Fruit fly (Drosophila melanogaster) whole organism, embryonic: ENCODE data around the gene CG13690.

Experiments used
- Atf-2 ChIP-seq: fragments of 200-800 bp; sonication (Bioruptor generic); optimal IDR thresholded peaks from 2 replicates; lab custom pipeline; 2016; ENCODE audit warnings: missing biosample characterization, missing genetic modification characterization
- Blimp-1 ChIP-seq: fragments of 200-800 bp; sonication (Bioruptor generic); optimal IDR thresholded peaks from 3 replicates; lab custom pipeline; 2018; ENCODE audit warnings: missing biosample characterization, missing genetic modification characterization, mild to moderate bottlenecking, moderate library complexity, missing genetic modification reagents
- CG10267 ChIP-seq: fragments of 200-800 bp; sonication (Bioruptor generic); optimal IDR thresholded peaks from 2 replicates; lab custom pipeline; 2018; ENCODE audit warnings: missing biosample characterization, mild to moderate bottlenecking, missing genetic modification characterization, moderate library complexity
- CG10431 ChIP-seq: fragments of 200-800 bp; sonication (Bioruptor generic); optimal IDR thresholded peaks from 3 replicates; lab custom pipeline; 2018; ENCODE audit warnings: missing biosample characterization, mild to moderate bottlenecking, missing genetic modification characterization
- CG10959 ChIP-seq: fragments of 200-800 bp; sonication (Bioruptor generic); IDR thresholded peaks from 2 replicates; pipeline ENCODE4 v1.3.6; 2022; ENCODE audit warnings: missing biosample characterization, missing genetic modification characterization
- CG11093 ChIP-seq: fragments of 200-800 bp; sonication (Bioruptor generic); IDR thresholded peaks from 3 replicates; pipeline ENCODE4 v1.3.6; 2022; ENCODE audit warnings: missing biosample characterization, missing genetic modification characterization
- CG12104 ChIP-seq: fragments of 200-800 bp; sonication (Bioruptor generic); optimal IDR thresholded peaks from 3 replicates; lab custom pipeline; 2016; ENCODE audit warnings: missing biosample characterization, missing genetic modification characterization
- CG1233 ChIP-seq: fragments of 200-800 bp; sonication (Bioruptor generic); optimal IDR thresholded peaks from 4 replicates; lab custom pipeline; 2018; ENCODE audit warnings: missing biosample characterization, mild to moderate bottlenecking, missing genetic modification characterization
- CG13424 ChIP-seq: fragments of 200-800 bp; sonication (Bioruptor generic); optimal IDR thresholded peaks from 2 replicates; lab custom pipeline; 2019; ENCODE audit warnings: missing biosample characterization, mild to moderate bottlenecking, missing genetic modification characterization, moderate library complexity
- CG14710 ChIP-seq: fragments of 200-800 bp; sonication (Bioruptor generic); optimal IDR thresholded peaks from 3 replicates; lab custom pipeline; 2019; ENCODE audit warnings: missing biosample characterization, mild to moderate bottlenecking, missing genetic modification characterization, moderate library complexity
- CG15073 ChIP-seq: fragments of 200-800 bp; sonication (Bioruptor generic); optimal IDR thresholded peaks from 2 replicates; lab custom pipeline; 2016; ENCODE audit warnings: missing biosample characterization, missing genetic modification characterization
- CG17912 ChIP-seq: fragments of 200-800 bp; sonication (Bioruptor generic); optimal IDR thresholded peaks from 2 replicates; lab custom pipeline; 2018; ENCODE audit warnings: missing biosample characterization, mild to moderate bottlenecking, missing genetic modification characterization
- CG2202 ChIP-seq: fragments of 200-800 bp; sonication (Bioruptor generic); optimal IDR thresholded peaks from 2 replicates; lab custom pipeline; 2018; ENCODE audit warnings: missing biosample characterization, mild to moderate bottlenecking, missing genetic modification characterization
- CG32767 ChIP-seq: fragments of 200-800 bp; sonication (Bioruptor generic); IDR thresholded peaks from 2 replicates; pipeline ENCODE4 v1.3.6; 2022; ENCODE audit warnings: missing biosample characterization, missing genetic modification characterization
- CG3995 ChIP-seq: fragments of 200-800 bp; sonication (Bioruptor generic); optimal IDR thresholded peaks from 3 replicates; lab custom pipeline; 2016; ENCODE audit warnings: missing biosample characterization, missing genetic modification characterization
- CG5245 ChIP-seq: fragments of 200-800 bp; sonication (Bioruptor generic); optimal IDR thresholded peaks from 3 replicates; lab custom pipeline; 2016; ENCODE audit warnings: missing biosample characterization, missing genetic modification characterization
- CG6272 ChIP-seq: fragments of 200-800 bp; sonication (Bioruptor generic); IDR thresholded peaks from 2 replicates; pipeline ENCODE4 v1.3.6; 2022; ENCODE audit warnings: missing biosample characterization, missing genetic modification characterization
- CG6765 ChIP-seq: fragments of 200-800 bp; sonication (Bioruptor generic); optimal IDR thresholded peaks from 3 replicates; lab custom pipeline; 2017; ENCODE audit warnings: missing biosample characterization, mild to moderate bottlenecking, missing genetic modification characterization
- CG7271 ChIP-seq: fragments of 200-800 bp; sonication (Bioruptor generic); optimal IDR thresholded peaks from 2 replicates; lab custom pipeline; 2018; ENCODE audit warnings: missing biosample characterization, mild to moderate bottlenecking, missing genetic modification characterization, moderate library complexity
- CG7928 ChIP-seq: fragments of 200-800 bp; sonication (Bioruptor generic); optimal IDR thresholded peaks from 2 replicates; lab custom pipeline; 2017; ENCODE audit warnings: missing biosample characterization, mild to moderate bottlenecking, missing genetic modification characterization
- CG9727 ChIP-seq: fragments of 200-800 bp; sonication (Bioruptor generic); optimal IDR thresholded peaks from 3 replicates; lab custom pipeline; 2017; ENCODE audit warnings: missing biosample characterization, mild to moderate bottlenecking, missing genetic modification characterization
- CkIIα-i1 ChIP-seq: fragments of 200-800 bp; sonication (Bioruptor generic); IDR thresholded peaks from 2 replicates; pipeline ENCODE4 v1.3.6; 2022; ENCODE audit warnings: missing biosample characterization, missing genetic modification characterization
- Dek ChIP-seq: fragments of 200-800 bp; sonication (Bioruptor generic); optimal IDR thresholded peaks from 3 replicates; lab custom pipeline; 2019; ENCODE audit warnings: missing biosample characterization, mild to moderate bottlenecking, missing genetic modification characterization, moderate library complexity
- Dfd ChIP-seq, 2 experiments: fragments of >200 bp; optimal IDR thresholded peaks; 2 replicates each; lab custom pipeline; 2017; ENCODE audit warnings: missing biosample characterization in 2 of 2, missing genetic modification characterization in 2 of 2
- Elba2 ChIP-seq: fragments of 200-800 bp; sonication (Bioruptor generic); optimal IDR thresholded peaks from 3 replicates; lab custom pipeline; 2016; ENCODE audit warnings: missing biosample characterization, missing genetic modification characterization
- Gug ChIP-seq: fragments of 200-800 bp; sonication (Bioruptor generic); IDR thresholded peaks from 4 replicates; pipeline ENCODE4 v1.3.6; 2022; ENCODE audit warnings: missing biosample characterization, missing genetic modification characterization
- Hr51 ChIP-seq, 2 experiments: fragments of 200-800 bp; sonication (Bioruptor generic); optimal IDR thresholded peaks; 2 replicates in 1 of 2; 3 replicates in 1 of 2; lab custom pipeline; 2016 to 2018; ENCODE audit warnings: missing biosample characterization in 2 of 2, missing genetic modification characterization in 2 of 2, mild to moderate bottlenecking in 1 of 2, moderate library complexity in 1 of 2
- Lhr ChIP-seq: fragments of 200-800 bp; sonication (Bioruptor generic); optimal IDR thresholded peaks from 3 replicates; lab custom pipeline; 2017; ENCODE audit warnings: mild to moderate bottlenecking, missing biosample characterization, missing genetic modification reagents, missing genetic modification characterization
- Lpt ChIP-seq: fragments of >200 bp; optimal IDR thresholded peaks from 2 replicates; lab custom pipeline; 2018; ENCODE audit warnings: missing biosample characterization, missing genetic modification characterization
- MTF-1 ChIP-seq: fragments of 200-800 bp; sonication (Bioruptor generic); optimal IDR thresholded peaks from 2 replicates; lab custom pipeline; 2018; ENCODE audit warnings: missing biosample characterization, mild to moderate bottlenecking, missing genetic modification characterization, borderline replicate concordance
- Myb ChIP-seq: fragments of 200-800 bp; sonication (Bioruptor generic); optimal IDR thresholded peaks from 2 replicates; lab custom pipeline; 2016; ENCODE audit warnings: missing biosample characterization, missing genetic modification characterization
- Usf ChIP-seq: fragments of 200-800 bp; sonication (Bioruptor generic); optimal IDR thresholded peaks from 2 replicates; lab custom pipeline; 2017; ENCODE audit warnings: missing genotype, missing biosample characterization, missing genetic modification characterization
- cwo ChIP-seq: fragments of 200-800 bp; sonication (Bioruptor generic); optimal IDR thresholded peaks from 3 replicates; lab custom pipeline; 2017; ENCODE audit warnings: missing biosample characterization, missing genetic modification characterization, mild to moderate bottlenecking, moderate library complexity, missing genetic modification reagents
- disco-r ChIP-seq: fragments of 200-800 bp; sonication (Bioruptor generic); optimal IDR thresholded peaks from 2 replicates; lab custom pipeline; 2016; ENCODE audit warnings: missing biosample characterization, missing genetic modification characterization
- dm ChIP-seq: fragments of 200-800 bp; sonication (Bioruptor generic); optimal IDR thresholded peaks from 3 replicates; lab custom pipeline; 2016; ENCODE audit warnings: missing biosample characterization, missing genetic modification characterization
- gro ChIP-seq: fragments of 200-800 bp; sonication (Bioruptor generic); optimal IDR thresholded peaks from 2 replicates; lab custom pipeline; 2016; ENCODE audit warnings: missing biosample characterization, missing genetic modification characterization
- insv ChIP-seq, 2 experiments: fragments of 200-800 bp; sonication (Bioruptor generic); optimal IDR thresholded peaks; 3 replicates each; lab custom pipeline; 2016 to 2018; ENCODE audit warnings: missing biosample characterization in 2 of 2, missing genetic modification characterization in 2 of 2
- jigr1 ChIP-seq: fragments of 200-800 bp; sonication (Bioruptor generic); IDR thresholded peaks from 3 replicates; pipeline ENCODE4 v1.3.6; 2022; ENCODE audit warnings: missing biosample characterization, missing genetic modification characterization
- jumu ChIP-seq: fragments of 200-800 bp; sonication (Bioruptor generic); optimal IDR thresholded peaks from 3 replicates; lab custom pipeline; 2016; ENCODE audit warnings: missing biosample characterization, missing genetic modification characterization
- lbe ChIP-seq: fragments of 200-800 bp; sonication (Bioruptor generic); optimal IDR thresholded peaks from 2 replicates; lab custom pipeline; 2016; ENCODE audit warnings: missing biosample characterization, mild to moderate bottlenecking, missing genetic modification characterization
- onecut ChIP-seq: fragments of 200-800 bp; sonication (Bioruptor generic); IDR thresholded peaks from 2 replicates; pipeline ENCODE4 v1.3.6; 2022; ENCODE audit warnings: missing biosample characterization, missing genetic modification characterization
- otp ChIP-seq: fragments of 200-800 bp; sonication (Bioruptor generic); IDR thresholded peaks from 3 replicates; pipeline ENCODE4, ENCODE4 v1.3.6; 2022; ENCODE audit warnings: missing biosample characterization, missing genetic modification characterization
- ranshi ChIP-seq: fragments of 200-800 bp; sonication (Bioruptor generic); IDR thresholded peaks from 2 replicates; pipeline ENCODE4 v1.3.6; 2022; ENCODE audit warnings: missing biosample characterization, missing genetic modification characterization
- slp2 ChIP-seq: fragments of 200-800 bp; sonication (Bioruptor generic); optimal IDR thresholded peaks from 2 replicates; lab custom pipeline; 2016; ENCODE audit warnings: missing biosample characterization, missing genetic modification characterization
- sob ChIP-seq: fragments of 200-800 bp; sonication (Bioruptor generic); IDR thresholded peaks from 2 replicates; pipeline ENCODE4 v1.3.6; 2022; ENCODE audit warnings: missing biosample characterization, missing genetic modification characterization
- ssp ChIP-seq: fragments of 200-800 bp; sonication (Bioruptor generic); IDR thresholded peaks from 2 replicates; pipeline ENCODE4 v1.3.6; 2022; ENCODE audit warnings: missing biosample characterization, missing genetic modification characterization
- stc ChIP-seq: fragments of 200-800 bp; sonication (Bioruptor generic); IDR thresholded peaks from 2 replicates; pipeline ENCODE4 v1.3.6; 2022; ENCODE audit warnings: missing biosample characterization, missing genetic modification characterization
- vfl ChIP-seq: fragments of 200-800 bp; sonication (Bioruptor generic); optimal IDR thresholded peaks from 2 replicates; lab custom pipeline; 2016; ENCODE audit warnings: missing biosample characterization, missing genetic modification characterization
- vnd ChIP-seq: fragments of 200-800 bp; sonication (Bioruptor generic); IDR thresholded peaks from 3 replicates; pipeline ENCODE4 v1.3.6; 2022; ENCODE audit warnings: missing biosample characterization, missing genetic modification characterization; ENCODE audit not compliant: partially characterized antibody
- wdn ChIP-seq: fragments of 200-800 bp; sonication (Bioruptor generic); IDR thresholded peaks from 2 replicates; pipeline ENCODE4 v1.3.6; 2022; ENCODE audit warnings: missing biosample characterization, missing genetic modification characterization

CG13690 gene

DNA sequence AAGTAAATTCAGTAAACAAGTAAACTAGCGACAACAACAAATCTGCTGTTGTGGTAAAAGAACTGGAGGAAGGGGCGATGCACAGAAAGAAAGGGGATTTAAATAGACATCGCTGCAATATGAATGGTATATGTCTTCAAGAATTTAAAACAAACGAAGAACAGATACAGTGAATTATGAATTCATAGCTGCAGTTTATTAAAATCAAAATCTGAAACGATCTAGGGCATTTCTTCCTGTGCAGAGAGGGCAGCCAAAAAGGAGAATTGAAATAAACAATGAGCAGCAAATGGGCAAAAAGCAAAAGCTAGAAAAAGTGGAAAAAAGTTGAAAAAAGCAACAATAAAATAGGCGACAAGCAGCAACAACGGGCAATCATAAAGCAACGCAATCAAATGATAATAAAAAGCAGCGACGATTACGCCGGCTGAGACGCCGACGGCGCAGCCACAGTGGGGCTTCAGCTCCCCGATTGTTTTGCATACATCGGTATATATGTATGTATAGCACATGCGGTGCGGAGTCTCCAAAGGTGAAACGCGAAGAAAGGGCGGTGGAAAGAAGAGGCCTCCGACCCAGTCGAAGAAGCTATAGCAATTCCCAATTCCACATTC is 49.4 kb upstream of the CG13690 start (continued):
- TF ChIP-seq cwo (GFP tag; lab: Kevin White, UChicago), result peak; percentile 56
- peak; percentile 69 for TF ChIP-seq jumu (GFP tag; lab: Kevin White, UChicago)
- peak; percentile 64; the same call in 1 of the 2 replicates for TF ChIP-seq sob (GFP tag; lab: Robert Waterston, UW)
- no peak for TF ChIP-seq disco-r
- TF ChIP-seq Elba2 (GFP tag; lab: Kevin White, UChicago), result no peak
- TF ChIP-seq CkIIα-i1 (GFP tag; lab: Robert Waterston, UW), result no peak
- peak; percentile 88 for TF ChIP-seq stc (GFP tag; lab: Robert Waterston, UW)
- peak; percentile 54 for TF ChIP-seq Lhr (GFP tag; lab: Kevin White, UChicago)
- TF ChIP-seq lbe (GFP tag; lab: Kevin White, UChicago), result no peak
- TF ChIP-seq CG7928 (GFP tag; lab: Kevin White, UChicago), result peak; percentile 36
- TF ChIP-seq CG1233 (GFP tag; lab: Kevin White, UChicago), result peak; percentile 63
- TF ChIP-seq otp (GFP tag; lab: Robert Waterston, UW), result peak; percentile 70; the same call in 2 of the 3 replicates
- TF ChIP-seq CG7271 (tag; lab: Kevin White, UChicago), result no peak
- TF ChIP-seq CG10267 (tag; lab: Kevin White, UChicago), result peak; percentile 57
- TF ChIP-seq CG10959 (GFP tag; lab: Robert Waterston, UW), result no peak
- TF ChIP-seq dm (GFP tag; lab: Kevin White, UChicago), result peak; percentile 52
- peak; percentile 58; the same call in 1 of the 2 replicates for TF ChIP-seq wdn (GFP tag; lab: Robert Waterston, UW)
- TF ChIP-seq Dek (tag; lab: Kevin White, UChicago), result peak; percentile 65
- peak; percentile 44 for TF ChIP-seq Atf-2 (GFP tag; lab: Kevin White, UChicago)
- peak; percentile 57; the same call in 1 of the 3 replicates for TF ChIP-seq jigr1 (GFP tag; lab: Robert Waterston, UW)
- peak; percentile 82 for TF ChIP-seq Blimp-1 (GFP tag; lab: Kevin White, UChicago)
- peak; percentile 53 for TF ChIP-seq CG6765 (GFP tag; lab: Kevin White, UChicago)
- no peak for TF ChIP-seq Lpt (GFP tag; lab: Kevin White, UChicago)
- TF ChIP-seq insv (GFP tag; optimal IDR thresholded peaks at IDR 0.05; lab: Kevin White, UChicago), result no peak
- 0 out of 2 replicates have a peak, but pooled peaks have one; percentile 13 for TF ChIP-seq CG6272
- peak; percentile 32 for TF ChIP-seq CG3995 (GFP tag; lab: Kevin White, UChicago)
- peak; percentile 29; the same call in 1 of the 2 replicates for TF ChIP-seq CG32767 (GFP tag; lab: Robert Waterston, UW)
- TF ChIP-seq Myb (GFP tag; lab: Kevin White, UChicago), result peak; percentile 66
- TF ChIP-seq CG5245 (GFP tag; lab: Kevin White, UChicago), result peak; percentile 75
- peak; percentile 52 for TF ChIP-seq CG9727 (GFP tag; lab: Kevin White, UChicago)
- TF ChIP-seq CG11093 (GFP tag; lab: Robert Waterston, UW), result peak; percentile 62; the same call in 2 of the 3 replicates
- TF ChIP-seq Dfd (GFP tag; optimal IDR thresholded peaks at IDR 0.05; lab: Kevin White, UChicago), result no peak
- TF ChIP-seq MTF-1, result peak; percentile 40
- peak; percentile 58 for TF ChIP-seq onecut (GFP tag; lab: Robert Waterston, UW)
- no peak for TF ChIP-seq CG10431 (GFP tag; lab: Kevin White, UChicago)
- no peak for TF ChIP-seq CG15073 (GFP tag; lab: Kevin White, UChicago)
- TF ChIP-seq gro, result peak; percentile 82
- peak; percentile 46; the same call in 1 of the 2 replicates for TF ChIP-seq ssp
- TF ChIP-seq CG12104 (GFP tag; lab: Kevin White, UChicago), result peak; percentile 55
- peak; percentile 39 to 82 for TF ChIP-seq Hr51 (GFP tag; optimal IDR thresholded peaks at IDR 0.05; lab: Kevin White, UChicago)
- TF ChIP-seq CG17912, result no peak
- peak; percentile 51 for TF ChIP-seq CG14710 (tag; lab: Kevin White, UChicago)
- TF ChIP-seq Usf (GFP tag; lab: Kevin White, UChicago), result no peak
- peak; percentile 62 for TF ChIP-seq CG13424 (tag; lab: Kevin White, UChicago)
- TF ChIP-seq vfl (GFP tag; lab: Kevin White, UChicago), result peak; percentile 47
- TF ChIP-seq slp2 (GFP tag; lab: Kevin White, UChicago), result peak; percentile 65
- TF ChIP-seq ranshi (GFP tag; lab: Robert Waterston, UW), result peak; percentile 81
- TF ChIP-seq vnd (GFP tag; lab: Robert Waterston, UW), result no peak
- TF ChIP-seq CG2202, result no peak
- TF ChIP-seq Gug (GFP tag; lab: Robert Waterston, UW), result peak; percentile 67; the same call in 2 of the 4 replicates
